Worm (Caenorhabditis elegans) whole organism, L4/young adult: ENCODE measurements around the gene fbxa-181.

Source experiments
- W03F9.2 ChIP-seq: fragments of 150-350 bp; optimal IDR thresholded peaks from 2 replicates; lab custom pipeline; 2014; ENCODE audit warnings: missing biosample characterization, missing genetic modification characterization
- dao-5 ChIP-seq: sonication (generic microtip); optimal IDR thresholded peaks from 2 replicates; lab custom pipeline; 2016; ENCODE audit warnings: missing genotype, missing genetic modification characterization, moderate library complexity, missing compliant biosample characterization

DNA sequence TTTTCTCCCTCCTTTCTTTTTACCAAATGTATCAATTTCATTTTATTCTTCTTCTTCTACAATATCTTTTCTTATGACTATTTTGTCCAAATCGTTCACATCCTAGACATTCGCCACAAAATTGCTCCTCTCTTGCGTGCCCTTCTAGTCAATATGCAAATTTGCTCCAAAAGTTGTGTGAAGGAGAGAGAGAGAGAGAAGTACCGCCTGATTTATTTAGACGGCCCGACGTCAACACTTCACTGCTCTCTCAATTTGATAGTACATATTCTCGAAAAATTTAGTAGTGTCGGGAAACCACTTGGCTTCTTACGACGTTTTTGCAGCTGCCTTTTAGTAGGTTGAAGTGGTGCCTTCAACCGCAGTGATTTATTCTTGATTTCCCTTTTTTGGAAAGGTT lies 39.2 kb upstream of the fbxa-181 start:
- TF ChIP-seq dao-5 (no peak), W03F9.2 (tag; lab: Kevin White, UChicago) (no peak)
